Worm (Caenorhabditis elegans): ENCODE results near the gene F39G3.4.

ce11 chrV:4719965-4720364, 4.6 kb upstream of the F39G3.4 start, which contains the start of gene prx-6:
- TF ChIP-seq nhr-76 (tag; optimal IDR thresholded peaks at IDR 0.05) (no peak), nhr-19 (GFP tag; conservative IDR thresholded peaks at IDR 0.05) (no peak), elt-3 (tag; optimal IDR thresholded peaks at IDR 0.05) (no peak), aly-2 (tag; optimal IDR thresholded peaks at IDR 0.05) (no peak), lin-15B (tag; optimal IDR thresholded peaks at IDR 0.05) (no peak), nhr-90 (tag; optimal IDR thresholded peaks at IDR 0.05; ENCODE audit: poor library complexity) (peak; percentile 8), ceh-82 (tag; optimal IDR thresholded peaks at IDR 0.05) (no peak), unc-62 (GFP tag; optimal IDR thresholded peaks at IDR 0.05) (no peak)
